Worm (Caenorhabditis elegans) whole organism, late embryonic: ENCODE data around the gene R08F11.7.

ENCODE experiments used
- F13H6.1 ChIP-seq: sonication (generic microtip); optimal IDR thresholded peaks from 2 replicates; lab custom pipeline; 2016; ENCODE audit warnings: missing genetic modification characterization, missing compliant biosample characterization
- K02D7.2 ChIP-seq: sonication (generic microtip); optimal IDR thresholded peaks from 2 replicates; lab custom pipeline; 2017; ENCODE audit warnings: mild to moderate bottlenecking, missing genetic modification characterization, missing compliant biosample characterization
- K09A11.1 ChIP-seq: sonication (generic microtip); optimal IDR thresholded peaks from 2 replicates; lab custom pipeline; 2017; ENCODE audit warnings: antibody characterized with exemption, mild to moderate bottlenecking, missing genetic modification characterization, missing compliant biosample characterization; ENCODE audit not compliant: insufficient read depth
- Y22D7AL.16 ChIP-seq: sonication (generic microtip); optimal IDR thresholded peaks from 2 replicates; lab custom pipeline; 2016; ENCODE audit warnings: missing genetic modification characterization, missing compliant biosample characterization
- ahr-1 ChIP-seq: sonication (generic microtip); optimal IDR thresholded peaks from 2 replicates; lab custom pipeline; 2016; ENCODE audit warnings: missing genetic modification characterization, missing compliant biosample characterization
- ceh-14 ChIP-seq: sonication (generic microtip); optimal IDR thresholded peaks from 2 replicates; lab custom pipeline; 2016; ENCODE audit warnings: missing genotype, missing genetic modification characterization, missing compliant biosample characterization
- ceh-18 ChIP-seq: sonication (generic microtip); optimal IDR thresholded peaks from 2 replicates; lab custom pipeline; 2016; ENCODE audit warnings: missing genetic modification characterization, missing compliant biosample characterization
- ceh-19 ChIP-seq: fragments of 200-800 bp; sonication (Bioruptor generic); optimal IDR thresholded peaks from 2 replicates; lab custom pipeline; 2018; ENCODE audit warnings: mild to moderate bottlenecking, missing genetic modification characterization, missing compliant biosample characterization
- ceh-24 ChIP-seq: sonication (generic microtip); optimal IDR thresholded peaks from 2 replicates; lab custom pipeline; 2016; ENCODE audit warnings: mild to moderate bottlenecking, missing genetic modification characterization, missing compliant biosample characterization
- ceh-30 ChIP-seq: fragments of 150-350 bp; optimal IDR thresholded peaks from 2 replicates; lab custom pipeline; 2014; ENCODE audit warnings: missing biosample characterization, missing genetic modification characterization
- ceh-31 ChIP-seq: sonication (generic microtip); optimal IDR thresholded peaks from 2 replicates; lab custom pipeline; 2016; ENCODE audit warnings: missing genetic modification characterization, missing compliant biosample characterization
- dmd-4 ChIP-seq: sonication (generic microtip); optimal IDR thresholded peaks from 2 replicates; lab custom pipeline; 2016; ENCODE audit warnings: borderline replicate concordance, missing genetic modification characterization, missing compliant biosample characterization
- elt-2 ChIP-seq: sonication (generic microtip); optimal IDR thresholded peaks from 2 replicates; lab custom pipeline; 2016; ENCODE audit warnings: missing genetic modification reagents, missing genetic modification characterization, missing compliant biosample characterization
- ets-4 ChIP-seq: sonication (generic microtip); optimal IDR thresholded peaks from 2 replicates; lab custom pipeline; 2016; ENCODE audit warnings: missing genetic modification characterization, missing compliant biosample characterization
- fax-1 ChIP-seq: sonication (generic microtip); optimal IDR thresholded peaks from 2 replicates; lab custom pipeline; 2016; ENCODE audit warnings: missing genotype, missing genetic modification characterization, missing compliant biosample characterization
- fkh-6 ChIP-seq: sonication (generic microtip); optimal IDR thresholded peaks from 2 replicates; lab custom pipeline; 2016; ENCODE audit warnings: missing genetic modification characterization, missing compliant biosample characterization
- madf-2 ChIP-seq: sonication (generic microtip); optimal IDR thresholded peaks from 2 replicates; lab custom pipeline; 2017; ENCODE audit warnings: missing genetic modification characterization, missing compliant biosample characterization
- nfya-1 ChIP-seq: sonication (generic microtip); optimal IDR thresholded peaks from 2 replicates; lab custom pipeline; 2017; ENCODE audit warnings: missing genetic modification characterization, mild to moderate bottlenecking, missing compliant biosample characterization, antibody characterized with exemption, moderate library complexity
- odd-2 ChIP-seq: sonication (generic microtip); optimal IDR thresholded peaks from 2 replicates; lab custom pipeline; 2017; ENCODE audit warnings: antibody characterized with exemption, mild to moderate bottlenecking, missing genetic modification characterization, missing compliant biosample characterization
- pag-3 ChIP-seq: sonication (generic microtip); optimal IDR thresholded peaks from 2 replicates; lab custom pipeline; 2016; ENCODE audit warnings: missing compliant biosample characterization, missing genetic modification characterization, borderline replicate concordance
- pax-1 ChIP-seq: fragments of 150-350 bp; optimal IDR thresholded peaks from 2 replicates; lab custom pipeline; 2014; ENCODE audit warnings: missing biosample characterization, missing genetic modification characterization
- ref-2 ChIP-seq: sonication (generic microtip); optimal IDR thresholded peaks from 2 replicates; lab custom pipeline; 2016; ENCODE audit warnings: missing genetic modification characterization, missing compliant biosample characterization
- syd-9 ChIP-seq: sonication (generic microtip); optimal IDR thresholded peaks from 2 replicates; lab custom pipeline; 2016; ENCODE audit warnings: mild to moderate bottlenecking, missing genetic modification characterization, moderate library complexity, missing compliant biosample characterization
- unc-86 ChIP-seq: sonication (generic microtip); optimal IDR thresholded peaks from 2 replicates; lab custom pipeline; 2016; ENCODE audit warnings: missing genetic modification characterization, missing compliant biosample characterization
- zip-5 ChIP-seq: sonication (generic microtip); optimal IDR thresholded peaks from 2 replicates; lab custom pipeline; 2016; ENCODE audit warnings: missing genetic modification characterization, missing compliant biosample characterization

Gene R08F11.7

ce11 chrV:3831616-3832015 is 41.7 kb downstream of the R08F11.7 start, which contains the start of gene H10D18.5:
Gene H10D18.5 (minus strand): TSS chrV:3831716.
- TF ChIP-seq syd-9: no peak
- TF ChIP-seq pax-1: no peak
- TF ChIP-seq madf-2: no peak
- TF ChIP-seq ceh-14 (tag; lab: Kevin White, UChicago): no peak
- no peak for TF ChIP-seq fkh-6 (tag; lab: Kevin White, UChicago)
- no peak for TF ChIP-seq ceh-19 (GFP tag; lab: Kevin White, UChicago)
- TF ChIP-seq F13H6.1 (tag; lab: Kevin White, UChicago): no peak
- no peak for TF ChIP-seq ahr-1
- no peak for TF ChIP-seq ets-4 (tag; lab: Kevin White, UChicago)
- no peak for TF ChIP-seq pag-3 (tag; lab: Kevin White, UChicago)

ce11 chrV:3832103-3832502 is 42.2 kb downstream of the R08F11.7 start:
- TF ChIP-seq elt-2 (tag; lab: Kevin White, UChicago) (no peak), Y22D7AL.16 (tag; lab: Kevin White, UChicago) (no peak), ceh-18 (no peak), dmd-4 (no peak), odd-2 (tag; lab: Kevin White, UChicago) (no peak), ceh-30 (tag; lab: Kevin White, UChicago) (no peak), fax-1 (tag; lab: Kevin White, UChicago) (no peak), K02D7.2 (no peak), ceh-19 (GFP tag; lab: Kevin White, UChicago) (no peak), ets-4 (tag; lab: Kevin White, UChicago) (no peak), ceh-24 (tag; lab: Kevin White, UChicago) (no peak)

ce11 chrV:3832661-3833060 is 42.8 kb downstream of the R08F11.7 start:
- TF ChIP-seq unc-86 (tag; lab: Kevin White, UChicago) (no peak), nfya-1 (peak; percentile 78)
- TF ChIP-seq, all 69 proteins: peak for 1

ce11 chrV:3841462-3841861 is 51.6 kb downstream of the R08F11.7 start:
- no peak for TF ChIP-seq K09A11.1
- no peak for TF ChIP-seq ceh-24 (tag; lab: Kevin White, UChicago)
- TF ChIP-seq ref-2: no peak
- TF ChIP-seq ceh-31 (tag; lab: Kevin White, UChicago): no peak
- no peak for TF ChIP-seq zip-5 (tag; lab: Kevin White, UChicago)
- no peak for TF ChIP-seq unc-86 (tag; lab: Kevin White, UChicago)
